Worm (Caenorhabditis elegans) whole organism, midembryonic: ENCODE measurements around the gene T27E4.7.

Source experiments
- T22C8.4 ChIP-seq: fragments of 200-800 bp; sonication (Bioruptor generic); IDR thresholded peaks from 2 replicates; pipeline ENCODE4 v1.3.6; 2022; ENCODE audit warnings: missing genetic modification characterization, missing compliant biosample characterization
- cog-1 ChIP-seq: sonication (generic microtip); optimal IDR thresholded peaks from 2 replicates; lab custom pipeline; 2016; ENCODE audit warnings: missing genetic modification characterization, missing compliant biosample characterization
- flt-1 ChIP-seq: fragments of 200-800 bp; sonication (Bioruptor generic); IDR thresholded peaks from 2 replicates; pipeline ENCODE4 v1.3.6; 2022; ENCODE audit warnings: missing genetic modification characterization, missing compliant biosample characterization
- klf-2 ChIP-seq: fragments of 200-800 bp; sonication (Bioruptor generic); conservative IDR thresholded peaks from 2 replicates; pipeline ENCODE4 v1.3.6; 2022; ENCODE audit warnings: missing genetic modification reagents, missing genetic modification characterization, missing compliant biosample characterization
- tab-1 ChIP-seq: fragments of 200-800 bp; sonication (Bioruptor generic); IDR thresholded peaks from 2 replicates; pipeline ENCODE4 v1.3.6; 2022; ENCODE audit warnings: missing genetic modification characterization, missing compliant biosample characterization
- ztf-23 ChIP-seq: fragments of 200-800 bp; sonication (Bioruptor generic); IDR thresholded peaks from 2 replicates; pipeline ENCODE4 v1.3.6; 2022; ENCODE audit warnings: missing genetic modification reagents, missing genetic modification characterization, missing compliant biosample characterization

- TF ChIP-seq klf-2 (GFP tag; lab: Robert Waterston, UW), result no peak
- no peak for TF ChIP-seq T22C8.4 (GFP tag; lab: Robert Waterston, UW)
- no peak for TF ChIP-seq flt-1 (GFP tag; lab: Robert Waterston, UW)
- TF ChIP-seq cog-1 (tag; lab: Kevin White, UChicago), result no peak
- no peak for TF ChIP-seq ztf-23 (GFP tag; lab: Robert Waterston, UW)
- no peak for TF ChIP-seq tab-1
Measured at ce11 chrV:9073322-9074038, 2.6 kb downstream of the T27E4.7 start, which contains the start of gene oac-50.
